Fruit fly (Drosophila melanogaster) Kc167 (cell line): Measurements from ENCODE around the gene CG32036.

Source experiments
- Myc ChIP-seq: fragments of >200 bp; optimal IDR thresholded peaks from 2 replicates; lab custom pipeline; 2017; ENCODE audit warnings: missing external identifiers
- h ChIP-seq: fragments of >200 bp; optimal IDR thresholded peaks from 3 replicates; lab custom pipeline; 2018; ENCODE audit warnings: missing external identifiers
- insv ChIP-seq: fragments of >200 bp; optimal IDR thresholded peaks from 3 replicates; lab custom pipeline; 2018; ENCODE audit warnings: missing external identifiers
- psq ChIP-seq: fragments of >200 bp; optimal IDR thresholded peaks from 2 replicates; lab custom pipeline; 2017; ENCODE audit warnings: missing external identifiers
- ttk ChIP-seq: sonication (Bioruptor generic); optimal IDR thresholded peaks from 2 replicates; lab custom pipeline; 2017; ENCODE audit warnings: missing external identifiers

- TF ChIP-seq insv (lab: Kevin White, UChicago) (no peak), psq (lab: Kevin White, UChicago) (no peak), Myc (no peak), h (lab: Kevin White, UChicago) (no peak), ttk (no peak)
Observed at dm6 chr3L:9441907-9442479, 47.0 kb downstream of the CG32036 start, which contains the start of the genes Bet3 and Nf-YA.
